Fruit fly (Drosophila melanogaster) whole organism, adult: ENCODE measurements around the gene CG34028.
A peak's percentile ranks its signal among the peaks of the same experiment; 100 is the strongest.

Experiments
- CG11617 ChIP-seq: fragments of 200-800 bp; sonication (Bioruptor generic); optimal IDR thresholded peaks from 2 replicates; lab custom pipeline; 2017; ENCODE audit warnings: mild to moderate bottlenecking, missing biosample characterization, missing genetic modification reagents, missing genetic modification characterization
- CG12768 ChIP-seq: fragments of 200-800 bp; sonication (Bioruptor generic); optimal IDR thresholded peaks from 2 replicates; lab custom pipeline; 2017; ENCODE audit warnings: missing biosample characterization, missing genetic modification characterization, mild to moderate bottlenecking, moderate library complexity, missing genetic modification reagents
- CG14711 ChIP-seq: fragments of 200-800 bp; sonication (Bioruptor generic); optimal IDR thresholded peaks from 2 replicates; lab custom pipeline; 2018; ENCODE audit warnings: missing biosample characterization, mild to moderate bottlenecking, missing genetic modification characterization, moderate library complexity
- CG1620 ChIP-seq: fragments of 200-800 bp; sonication (Bioruptor generic); optimal IDR thresholded peaks from 2 replicates; lab custom pipeline; 2016; ENCODE audit warnings: missing biosample characterization, missing genetic modification characterization
- CG33017 ChIP-seq: fragments of 200-800 bp; sonication (Bioruptor generic); optimal IDR thresholded peaks from 2 replicates; lab custom pipeline; 2018; ENCODE audit warnings: missing biosample characterization, mild to moderate bottlenecking, missing genetic modification characterization, moderate library complexity
- CG5204 ChIP-seq: fragments of 200-800 bp; sonication (Bioruptor generic); optimal IDR thresholded peaks from 2 replicates; lab custom pipeline; 2016; ENCODE audit warnings: missing biosample characterization, missing genetic modification characterization
- CG7045 ChIP-seq: fragments of 200-800 bp; sonication (Bioruptor generic); optimal IDR thresholded peaks from 2 replicates; lab custom pipeline; 2017; ENCODE audit warnings: missing biosample characterization, mild to moderate bottlenecking, missing genetic modification characterization
- CG7101 ChIP-seq: fragments of 200-800 bp; sonication (Bioruptor generic); optimal IDR thresholded peaks from 2 replicates; lab custom pipeline; 2018; ENCODE audit warnings: missing biosample characterization, mild to moderate bottlenecking, missing genetic modification characterization, moderate library complexity
- Clk ChIP-seq: fragments of 200-800 bp; sonication (Bioruptor generic); optimal IDR thresholded peaks from 2 replicates; lab custom pipeline; 2017; ENCODE audit warnings: missing biosample characterization, missing genetic modification characterization
- Crg-1 ChIP-seq: fragments of 200-800 bp; sonication (Bioruptor generic); optimal IDR thresholded peaks from 2 replicates; lab custom pipeline; 2016; ENCODE audit warnings: missing biosample characterization, missing genetic modification characterization
- Hr96 ChIP-seq: fragments of 200-800 bp; sonication (Bioruptor generic); optimal IDR thresholded peaks from 2 replicates; lab custom pipeline; 2016; ENCODE audit warnings: missing biosample characterization, missing genetic modification characterization
- Mnt ChIP-seq: fragments of 200-800 bp; sonication (Bioruptor generic); optimal IDR thresholded peaks from 2 replicates; lab custom pipeline; 2016; ENCODE audit warnings: missing biosample characterization, mild to moderate bottlenecking, missing genetic modification characterization
- bab1 ChIP-seq: fragments of 200-800 bp; sonication (Bioruptor generic); optimal IDR thresholded peaks from 3 replicates; lab custom pipeline; 2019; ENCODE audit warnings: missing biosample characterization, mild to moderate bottlenecking, missing genetic modification characterization, moderate library complexity
- cic ChIP-seq: fragments of 200-800 bp; sonication (Bioruptor generic); optimal IDR thresholded peaks from 2 replicates; lab custom pipeline; 2017; ENCODE audit warnings: missing biosample characterization, mild to moderate bottlenecking, missing genetic modification characterization, moderate library complexity
- cnc ChIP-seq, 2 experiments: fragments of >200 bp; optimal IDR thresholded peaks; 2 replicates each; lab custom pipeline; 2017
- kay ChIP-seq: fragments of 200-800 bp; sonication (Bioruptor generic); peaks from one replicate; lab custom pipeline; 2016; ENCODE audit warnings: missing biosample characterization, missing genetic modification characterization, borderline replicate concordance
- ovo ChIP-seq: fragments of 200-800 bp; sonication (Bioruptor generic); optimal IDR thresholded peaks from 2 replicates; lab custom pipeline; 2016; ENCODE audit warnings: missing biosample characterization, missing genetic modification characterization
- pad ChIP-seq: fragments of 200-800 bp; sonication (Bioruptor generic); optimal IDR thresholded peaks from 3 replicates; lab custom pipeline; 2017; ENCODE audit warnings: missing biosample characterization, missing genetic modification characterization, mild to moderate bottlenecking, moderate library complexity, missing genetic modification reagents
- tj ChIP-seq: fragments of 200-800 bp; sonication (Bioruptor generic); optimal IDR thresholded peaks from 3 replicates; lab custom pipeline; 2017; ENCODE audit warnings: missing biosample characterization, mild to moderate bottlenecking, missing genetic modification characterization, moderate library complexity
- toe ChIP-seq: fragments of 200-800 bp; sonication (Bioruptor generic); optimal IDR thresholded peaks from 2 replicates; lab custom pipeline; 2016; ENCODE audit warnings: missing biosample characterization, missing genetic modification characterization

Gene CG34028

dm6 chrX:9494103-9494502 lies 17.2 kb upstream of the CG34028 start:
- TF ChIP-seq CG33017 (tag; lab: Kevin White, UChicago): no peak
- TF ChIP-seq Mnt: no peak

DNA sequence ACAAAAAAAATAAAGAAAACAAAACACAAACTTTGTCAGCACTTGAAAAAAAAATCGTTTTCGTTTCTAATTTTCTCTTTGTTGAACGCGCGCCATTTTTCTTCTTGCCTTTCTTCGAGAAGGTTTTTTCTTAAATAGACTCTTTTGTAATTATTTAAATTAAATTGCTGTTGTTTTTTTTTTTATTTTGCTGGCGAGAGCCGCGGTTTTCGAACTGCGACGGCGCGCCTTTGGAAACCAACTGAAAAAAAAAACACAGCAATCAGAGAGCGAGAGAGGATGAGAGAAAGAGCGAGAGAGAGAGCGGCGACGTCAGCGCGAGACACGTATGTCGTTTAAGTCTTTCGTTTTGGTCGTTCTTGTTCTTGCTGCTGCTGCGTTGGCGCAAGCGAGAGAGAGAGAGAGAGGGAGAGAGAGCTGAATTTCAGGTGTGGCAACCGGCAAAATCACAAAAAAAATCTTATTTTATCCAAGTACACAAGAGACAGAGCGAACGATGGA lies 15.3 kb upstream of the CG34028 start:
- TF ChIP-seq CG5204 (GFP tag; lab: Kevin White, UChicago) (no peak), tj (GFP tag; lab: Kevin White, UChicago) (no peak), bab1 (GFP tag; lab: Kevin White, UChicago) (no peak), cic (GFP tag; lab: Kevin White, UChicago) (no peak), Hr96 (GFP tag; lab: Kevin White, UChicago) (no peak), Crg-1 (GFP tag; lab: Kevin White, UChicago) (no peak), cnc (optimal IDR thresholded peaks at IDR 0.05; lab: Kevin White, UChicago) (no peak), CG14711 (no peak), ovo (no peak), pad (no peak)

DNA sequence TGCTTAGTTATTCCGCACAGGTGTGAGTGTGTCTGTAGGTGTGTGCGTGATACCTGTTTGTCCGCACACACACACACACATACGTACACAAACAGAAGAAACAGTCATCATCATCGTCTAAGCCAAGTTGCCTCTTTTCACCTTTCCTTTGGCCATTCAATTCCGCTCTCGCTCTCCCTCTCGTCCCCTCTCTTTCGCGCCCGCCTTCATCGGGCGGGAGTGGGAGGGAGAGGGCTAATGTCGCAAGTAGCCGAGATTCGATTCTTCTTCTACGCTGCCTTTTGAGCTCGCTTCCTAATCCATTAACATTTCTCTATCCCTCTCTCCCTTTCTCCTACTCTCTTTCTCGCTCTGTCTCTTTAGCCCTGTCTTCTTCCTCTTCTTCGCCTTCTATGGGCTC lies 14.2 kb upstream of the CG34028 start:
- TF ChIP-seq CG11617 (GFP tag; lab: Kevin White, UChicago) (no peak), CG14711 (no peak), CG12768 (GFP tag; lab: Kevin White, UChicago) (no peak), pad (no peak), Crg-1 (GFP tag; lab: Kevin White, UChicago) (no peak), CG7045 (GFP tag; lab: Kevin White, UChicago) (no peak)

DNA sequence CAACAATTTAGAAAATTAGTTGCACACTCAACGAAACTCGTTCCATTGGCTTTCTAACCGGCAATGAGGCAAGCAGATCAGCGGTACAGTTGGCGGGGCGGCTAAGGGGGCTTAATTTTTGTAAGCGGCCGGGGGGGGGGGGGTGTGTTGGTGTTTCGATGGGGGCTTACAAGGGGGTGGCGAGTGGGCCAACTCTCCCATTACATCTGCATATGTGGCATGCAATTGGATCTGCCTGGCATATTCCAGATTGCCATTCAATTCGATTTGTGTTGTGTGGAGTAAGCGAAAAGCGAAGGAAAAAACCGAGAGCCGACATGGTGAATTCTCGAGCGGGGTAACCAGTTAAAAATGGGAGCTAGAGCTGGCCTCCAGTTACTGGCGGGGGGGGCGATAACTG lies 13.2 kb upstream of the CG34028 start:
- TF ChIP-seq tj (GFP tag; lab: Kevin White, UChicago) (peak; percentile 86), CG7045 (GFP tag; lab: Kevin White, UChicago) (no peak)

DNA sequence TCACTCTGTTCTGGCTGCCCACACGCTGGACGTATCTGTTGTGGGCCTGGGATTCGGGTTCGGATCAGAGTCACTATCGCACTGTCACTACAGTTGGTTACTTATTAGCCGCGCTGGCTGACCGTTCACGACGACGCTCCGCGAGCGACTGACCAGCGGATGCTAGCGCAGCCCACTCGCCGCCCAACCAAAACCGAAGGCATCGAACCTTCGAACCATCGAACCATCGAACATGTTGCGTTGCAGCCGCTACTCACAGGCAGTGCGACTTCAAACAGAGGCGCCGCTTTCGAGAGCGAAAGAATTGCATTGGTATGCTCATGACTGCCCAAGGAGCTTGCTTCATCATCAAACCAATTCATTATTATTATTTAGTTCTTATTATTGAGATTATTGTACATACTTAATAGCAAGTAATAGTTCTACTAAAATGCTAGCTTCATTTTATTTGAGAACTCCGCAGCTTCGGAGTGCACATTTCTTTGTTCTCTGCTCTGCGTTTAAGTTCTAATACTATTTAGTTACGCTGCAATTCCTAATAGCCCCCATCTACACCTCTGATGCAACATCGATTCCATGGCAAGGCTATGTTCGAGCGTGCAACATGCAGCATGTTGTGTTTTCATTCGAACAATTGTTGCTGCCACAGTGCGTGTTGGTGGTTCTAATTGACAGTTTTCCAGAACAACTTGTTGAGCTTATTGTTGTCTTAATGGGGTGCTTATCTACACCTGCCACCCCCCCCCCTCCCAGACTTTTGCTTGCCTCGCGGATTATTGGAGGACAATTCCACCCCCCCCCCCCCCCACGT lies 11.1 kb upstream of the CG34028 start, which contains the start of gene mgl:
mgl (minus strand) TSS at position 136 of the 811 bp plus-strand sequence.
- TF ChIP-seq Mnt (peak; percentile 39), tj (GFP tag; lab: Kevin White, UChicago) (peak; percentile 39), CG11617 (GFP tag; lab: Kevin White, UChicago) (no peak), Clk (GFP tag; lab: Kevin White, UChicago) (no peak), Hr96 (GFP tag; lab: Kevin White, UChicago) (peak; percentile 44), CG5204 (GFP tag; lab: Kevin White, UChicago) (peak; percentile 10), CG1620 (GFP tag; lab: Kevin White, UChicago) (peak; percentile 33), CG7045 (GFP tag; lab: Kevin White, UChicago) (peak; percentile 30), CG33017 (tag; lab: Kevin White, UChicago) (peak; percentile 26), CG7101 (tag; lab: Kevin White, UChicago) (peak; percentile 55), cic (GFP tag; lab: Kevin White, UChicago) (no peak), bab1 (GFP tag; lab: Kevin White, UChicago) (peak; percentile 32), toe (peak; percentile 16)

- TF ChIP-seq Hr96 (GFP tag; lab: Kevin White, UChicago) (no peak), cnc (optimal IDR thresholded peaks at IDR 0.05; lab: Kevin White, UChicago) (no peak), cic (GFP tag; lab: Kevin White, UChicago) (no peak), bab1 (GFP tag; lab: Kevin White, UChicago) (no peak), tj (GFP tag; lab: Kevin White, UChicago) (no peak), Clk (GFP tag; lab: Kevin White, UChicago) (no peak), ovo (no peak), CG14711 (no peak)
Measured at dm6 chrX:9500805-9501281, 10.5 kb upstream of the CG34028 start.

DNA sequence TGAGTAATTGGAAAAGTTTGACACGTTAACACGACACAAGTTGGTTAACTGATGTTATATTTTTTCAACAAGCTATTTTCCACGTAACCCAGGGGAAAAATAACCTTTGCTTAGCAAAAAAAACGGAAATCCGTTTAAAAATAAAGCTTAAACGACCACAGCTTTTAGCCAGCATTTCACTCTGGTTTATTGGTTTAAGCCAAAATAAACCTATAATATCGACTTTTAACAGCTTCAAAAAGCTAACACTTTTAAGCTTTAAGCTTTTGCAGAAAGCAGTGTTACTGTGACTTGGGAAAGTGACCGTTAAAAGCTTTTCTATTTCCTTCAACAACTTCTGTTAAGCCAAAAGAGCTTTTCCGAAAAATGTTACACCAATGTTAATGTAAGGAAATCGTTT lies 9.0 kb upstream of the CG34028 start:
- TF ChIP-seq Clk (GFP tag; lab: Kevin White, UChicago) (no peak), cnc (optimal IDR thresholded peaks at IDR 0.05; lab: Kevin White, UChicago) (no peak), kay (GFP tag; lab: Kevin White, UChicago) (peak; percentile 50), cic (GFP tag; lab: Kevin White, UChicago) (no peak), CG11617 (GFP tag; lab: Kevin White, UChicago) (no peak), Hr96 (GFP tag; lab: Kevin White, UChicago) (no peak), bab1 (GFP tag; lab: Kevin White, UChicago) (peak; percentile 83)
